Worm (Caenorhabditis elegans): Measurements from ENCODE around the gene R04F11.5.
A peak's percentile ranks its signal among the peaks of the same experiment; 100 is the strongest.

The R04F11.5 gene

ce11 chrV:12296122-12296521 lies 21.7 kb downstream of the R04F11.5 start:
- TF ChIP-seq hnd-1 (tag; optimal IDR thresholded peaks at IDR 0.05): no peak

- TF ChIP-seq hnd-1 (tag; optimal IDR thresholded peaks at IDR 0.05): no peak
- no peak for TF ChIP-seq B0310.2 (tag; optimal IDR thresholded peaks at IDR 0.05)
- TF ChIP-seq hmg-4 (GFP tag; optimal IDR thresholded peaks at IDR 0.05): no peak
Observed at ce11 chrV:12295520-12295919, 22.3 kb downstream of the R04F11.5 start.

- no peak for TF ChIP-seq aly-1 (tag; optimal IDR thresholded peaks at IDR 0.05)
- TF ChIP-seq hmg-4 (GFP tag; optimal IDR thresholded peaks at IDR 0.05): peak; percentile 2
Observed at ce11 chrV:12295015-12295414, 22.8 kb downstream of the R04F11.5 start.

ce11 chrV:12294091-12294490 lies 23.7 kb downstream of the R04F11.5 start:
- TF ChIP-seq ceh-13 (GFP tag; optimal IDR thresholded peaks at IDR 0.05) (no peak), ama-1 (optimal IDR thresholded peaks at IDR 0.05) (no peak), pes-1 (GFP tag; IDR thresholded peaks at IDR 0.05) (no peak), hnd-1 (tag; optimal IDR thresholded peaks at IDR 0.05) (no peak), tra-4 (tag; optimal IDR thresholded peaks at IDR 0.05) (no peak), F13C5.2 (tag; optimal IDR thresholded peaks at IDR 0.05) (no peak), ets-7 (tag; optimal IDR thresholded peaks at IDR 0.05) (no peak), scrt-1 (GFP tag; IDR thresholded peaks at IDR 0.05) (no peak), tbx-37 (GFP tag; conservative IDR thresholded peaks at IDR 0.05) (no peak), hmbx-1 (tag; optimal IDR thresholded peaks at IDR 0.05) (no peak), tbx-11 (GFP tag; IDR thresholded peaks at IDR 0.05) (no peak), aly-1 (tag; optimal IDR thresholded peaks at IDR 0.05) (no peak), flt-1 (GFP tag; IDR thresholded peaks at IDR 0.05) (no peak), sea-1 (GFP tag; conservative IDR thresholded peaks at IDR 0.05) (no peak), hmg-4 (GFP tag; optimal IDR thresholded peaks at IDR 0.05) (no peak), ceh-36 (tag; optimal IDR thresholded peaks at IDR 0.05) (no peak), B0310.2 (tag; optimal IDR thresholded peaks at IDR 0.05) (no peak)

- TF ChIP-seq hmg-4 (GFP tag; optimal IDR thresholded peaks at IDR 0.05) (peak; percentile 70), scrt-1 (GFP tag; IDR thresholded peaks at IDR 0.05) (0 out of 2 replicates have a peak, but pooled peaks have one; percentile 56), ceh-13 (GFP tag; optimal IDR thresholded peaks at IDR 0.05) (no peak), tbx-37 (GFP tag; conservative IDR thresholded peaks at IDR 0.05) (0 out of 2 replicates have a peak, but pooled peaks have one; percentile 17), F13C5.2 (tag; optimal IDR thresholded peaks at IDR 0.05) (peak; percentile 89), B0310.2 (tag; optimal IDR thresholded peaks at IDR 0.05) (peak; percentile 28), ceh-36 (tag; optimal IDR thresholded peaks at IDR 0.05) (peak; percentile 29), tbx-11 (GFP tag; IDR thresholded peaks at IDR 0.05) (peak; percentile 42; the same call in 1 of the 2 replicates), sea-1 (GFP tag; conservative IDR thresholded peaks at IDR 0.05) (no peak), hnd-1 (tag; optimal IDR thresholded peaks at IDR 0.05) (peak; percentile 39), pes-1 (GFP tag; IDR thresholded peaks at IDR 0.05) (peak; percentile 80), flt-1 (GFP tag; IDR thresholded peaks at IDR 0.05) (peak; percentile 74), ama-1 (optimal IDR thresholded peaks at IDR 0.05) (no peak), ets-7 (tag; optimal IDR thresholded peaks at IDR 0.05) (no peak)
Observed at ce11 chrV:12291587-12291986, 26.2 kb downstream of the R04F11.5 start, which contains the start of the genes srpa-68 and srh-16. srpa-68 (minus strand) TSS chrV:12291658. srh-16 (plus strand) TSS chrV:12291861.

- TF ChIP-seq ets-7 (tag; optimal IDR thresholded peaks at IDR 0.05): no peak
- TF ChIP-seq aly-1 (tag; optimal IDR thresholded peaks at IDR 0.05): no peak
Observed at ce11 chrV:12288577-12288976, 29.2 kb downstream of the R04F11.5 start, which contains the start of gene rskd-1. rskd-1 (minus strand) TSS chrV:12288615.

ce11 chrV:12287667-12288066 lies 30.2 kb downstream of the R04F11.5 start:
- TF ChIP-seq hnd-1 (tag; optimal IDR thresholded peaks at IDR 0.05) (no peak), aly-1 (tag; optimal IDR thresholded peaks at IDR 0.05) (no peak), tbx-11 (GFP tag; IDR thresholded peaks at IDR 0.05) (no peak), ets-7 (tag; optimal IDR thresholded peaks at IDR 0.05) (no peak), flt-1 (GFP tag; IDR thresholded peaks at IDR 0.05) (no peak), tra-4 (tag; optimal IDR thresholded peaks at IDR 0.05) (no peak), sea-1 (GFP tag; conservative IDR thresholded peaks at IDR 0.05) (no peak), ama-1 (optimal IDR thresholded peaks at IDR 0.05) (no peak), hmbx-1 (tag; optimal IDR thresholded peaks at IDR 0.05) (no peak)

- no peak for TF ChIP-seq scrt-1 (GFP tag; IDR thresholded peaks at IDR 0.05)
- no peak for TF ChIP-seq ceh-13 (GFP tag; optimal IDR thresholded peaks at IDR 0.05)
- TF ChIP-seq aly-1 (tag; optimal IDR thresholded peaks at IDR 0.05): no peak
- TF ChIP-seq B0310.2 (tag; optimal IDR thresholded peaks at IDR 0.05): no peak
- no peak for TF ChIP-seq flt-1 (GFP tag; IDR thresholded peaks at IDR 0.05)
- no peak for TF ChIP-seq ceh-36 (tag; optimal IDR thresholded peaks at IDR 0.05)
- no peak for TF ChIP-seq tbx-37 (GFP tag; conservative IDR thresholded peaks at IDR 0.05)
- TF ChIP-seq F13C5.2 (tag; optimal IDR thresholded peaks at IDR 0.05): no peak
- TF ChIP-seq tbx-11 (GFP tag; IDR thresholded peaks at IDR 0.05): no peak
- TF ChIP-seq tra-4 (tag; optimal IDR thresholded peaks at IDR 0.05): no peak
- TF ChIP-seq ets-7 (tag; optimal IDR thresholded peaks at IDR 0.05): no peak
- no peak for TF ChIP-seq sea-1 (GFP tag; conservative IDR thresholded peaks at IDR 0.05)
- no peak for TF ChIP-seq hnd-1 (tag; optimal IDR thresholded peaks at IDR 0.05)
- no peak for TF ChIP-seq hmbx-1 (tag; optimal IDR thresholded peaks at IDR 0.05)
- TF ChIP-seq pes-1 (GFP tag; IDR thresholded peaks at IDR 0.05): no peak
- no peak for TF ChIP-seq ama-1 (optimal IDR thresholded peaks at IDR 0.05)
Observed at ce11 chrV:12283187-12283586, 34.6 kb downstream of the R04F11.5 start, which contains the start of gene F55C5.10. F55C5.10 (plus strand) TSS chrV:12283487.

ce11 chrV:12281508-12281907 lies 36.3 kb downstream of the R04F11.5 start:
- TF ChIP-seq F13C5.2 (tag; optimal IDR thresholded peaks at IDR 0.05) (no peak), ceh-36 (tag; optimal IDR thresholded peaks at IDR 0.05) (peak; percentile 3)
